Fruit fly (Drosophila melanogaster): Measurements from ENCODE around the gene Tomosyn.

Tomosyn gene

dm6 chrX:12658400-12658998 is 27.1 kb downstream of the Tomosyn start:
- TF ChIP-seq CTCF (optimal IDR thresholded peaks at IDR 0.05) (no peak), CG8478 (optimal IDR thresholded peaks at IDR 0.05) (no peak)

- TF ChIP-seq CG8478 (optimal IDR thresholded peaks at IDR 0.05) (no peak), CTCF (optimal IDR thresholded peaks at IDR 0.05) (peak; percentile 72 to 78)
Measured at dm6 chrX:12658999-12659560, 27.7 kb downstream of the Tomosyn start, which contains the start of gene Tis11. Tis11 (plus strand) TSS chrX:12659415.

dm6 chrX:12660030-12660630 is 28.7 kb downstream of the Tomosyn start:
- TF ChIP-seq CTCF (optimal IDR thresholded peaks at IDR 0.05) = no peak

dm6 chrX:12661435-12661949 is 30.1 kb downstream of the Tomosyn start:
- TF ChIP-seq CG8478 (optimal IDR thresholded peaks at IDR 0.05) = no peak
- TF ChIP-seq CTCF (optimal IDR thresholded peaks at IDR 0.05) = no peak

- no peak for TF ChIP-seq CTCF (optimal IDR thresholded peaks at IDR 0.05)
Measured at dm6 chrX:12662679-12663463, 31.5 kb downstream of the Tomosyn start.

dm6 chrX:12663464-12663938 is 32.1 kb downstream of the Tomosyn start:
- TF ChIP-seq CTCF (optimal IDR thresholded peaks at IDR 0.05) = no peak
- TF ChIP-seq CG8478 (optimal IDR thresholded peaks at IDR 0.05) = no peak

- TF ChIP-seq CG8478 (optimal IDR thresholded peaks at IDR 0.05) = no peak
- no peak for TF ChIP-seq CTCF (optimal IDR thresholded peaks at IDR 0.05)
Measured at dm6 chrX:12664117-12664783, 32.8 kb downstream of the Tomosyn start.

- TF ChIP-seq CG8478 (optimal IDR thresholded peaks at IDR 0.05) = peak; percentile 81
- TF ChIP-seq CTCF (optimal IDR thresholded peaks at IDR 0.05) = no peak
Measured at dm6 chrX:12665112-12665795, 33.8 kb downstream of the Tomosyn start.

dm6 chrX:12665796-12666338 is 34.5 kb downstream of the Tomosyn start:
- TF ChIP-seq CTCF (optimal IDR thresholded peaks at IDR 0.05) (no peak), CG8478 (optimal IDR thresholded peaks at IDR 0.05) (no peak)

dm6 chrX:12666471-12666884 is 35.1 kb downstream of the Tomosyn start:
- TF ChIP-seq CG8478 (optimal IDR thresholded peaks at IDR 0.05) (no peak), CTCF (optimal IDR thresholded peaks at IDR 0.05) (no peak)

dm6 chrX:12667008-12667407 is 35.6 kb downstream of the Tomosyn start:
- TF ChIP-seq CG8478 (optimal IDR thresholded peaks at IDR 0.05) (no peak), CTCF (optimal IDR thresholded peaks at IDR 0.05) (no peak)

dm6 chrX:12667600-12668250 is 36.3 kb downstream of the Tomosyn start:
- TF ChIP-seq CTCF (optimal IDR thresholded peaks at IDR 0.05) (no peak), CG8478 (optimal IDR thresholded peaks at IDR 0.05) (no peak)

- no peak for TF ChIP-seq CG8478 (optimal IDR thresholded peaks at IDR 0.05)
- TF ChIP-seq CTCF (optimal IDR thresholded peaks at IDR 0.05) = no peak
Measured at dm6 chrX:12668723-12669122, 37.3 kb downstream of the Tomosyn start.
